Fruit fly (Drosophila melanogaster): Measurements from ENCODE around the gene CG31752.

DNA sequence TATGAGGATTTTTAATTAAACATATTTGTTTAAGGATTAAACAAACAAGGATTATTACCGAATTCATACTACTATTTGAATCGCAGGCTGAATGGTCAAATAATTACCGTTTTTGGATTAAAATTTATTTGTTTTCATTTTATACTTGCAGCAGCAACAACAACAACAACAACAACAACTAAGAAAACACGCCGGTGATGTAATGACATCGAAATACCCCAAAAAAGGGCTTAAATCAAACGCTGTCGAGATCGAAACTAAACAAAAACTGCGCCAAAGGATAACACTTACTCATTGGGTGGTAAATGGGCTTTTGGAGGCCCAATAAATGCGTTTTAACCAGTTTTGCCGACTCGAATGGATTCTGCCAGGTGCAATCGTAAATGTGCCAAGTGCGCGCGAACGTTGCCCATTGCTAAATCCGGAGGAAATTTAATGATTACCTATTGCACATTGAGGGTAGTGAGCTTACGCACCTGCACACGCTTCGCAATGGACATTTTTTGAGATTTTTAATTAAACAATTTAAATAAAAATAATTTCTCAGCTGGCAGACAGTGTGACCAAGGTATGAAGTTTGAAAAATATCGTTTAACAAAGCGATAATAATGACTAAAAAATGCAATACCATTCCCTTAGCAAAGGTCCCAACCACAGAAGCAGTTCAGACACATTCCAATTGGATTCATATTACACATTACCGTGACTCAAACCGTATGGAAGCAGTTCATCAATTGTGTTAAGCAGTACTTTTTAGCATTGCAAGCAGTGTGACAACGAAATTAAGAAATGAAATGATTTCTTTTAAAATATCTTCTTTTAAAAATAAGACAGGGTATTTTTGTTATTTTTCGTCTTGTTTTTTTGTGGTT is 17.8 kb upstream of the CG31752 start, which contains the start of the genes CG10602 and mRpL13:
- TF ChIP-seq EcR (GFP tag; optimal IDR thresholded peaks at IDR 0.05) = no peak
- no peak for TF ChIP-seq pan (optimal IDR thresholded peaks at IDR 0.05)

Measured in whole organism.